Worm (Caenorhabditis elegans): Measurements from ENCODE around the gene T28A8.2.

The T28A8.2 gene

DNA sequence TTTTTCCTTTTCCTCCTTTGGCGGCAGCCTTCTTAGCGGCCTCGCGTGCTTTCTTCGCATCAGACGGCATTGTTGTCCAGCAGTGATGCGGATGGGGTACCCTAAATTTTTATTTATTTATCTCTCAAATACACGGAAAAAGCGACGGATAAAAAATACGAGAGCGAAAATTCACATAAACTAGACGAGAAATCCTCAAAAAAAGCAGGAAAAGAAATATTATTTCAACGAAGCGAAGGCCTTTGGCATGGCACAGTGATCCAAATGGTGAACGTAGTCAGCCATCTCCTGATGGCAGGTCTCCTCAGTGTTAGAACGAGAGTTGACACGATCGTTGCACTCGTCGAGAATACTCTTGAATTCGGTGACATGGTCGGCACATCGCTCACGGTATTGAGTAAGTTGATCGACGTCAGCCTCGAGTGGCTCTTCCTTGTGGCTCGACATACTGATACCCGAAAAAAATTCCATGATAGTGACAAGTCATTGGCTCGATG lies 33.3 kb downstream of the T28A8.2 start, which contains the start of the genes abcf-2 and T27E9.2:
TSS of gene abcf-2 (minus strand) at position 101 of the 497 bp plus-strand sequence.
TSS of gene T27E9.2 (minus strand) at position 447 of the 497 bp plus-strand sequence.
- TF ChIP-seq unc-62 (GFP tag; optimal IDR thresholded peaks at IDR 0.05), result no peak

DNA sequence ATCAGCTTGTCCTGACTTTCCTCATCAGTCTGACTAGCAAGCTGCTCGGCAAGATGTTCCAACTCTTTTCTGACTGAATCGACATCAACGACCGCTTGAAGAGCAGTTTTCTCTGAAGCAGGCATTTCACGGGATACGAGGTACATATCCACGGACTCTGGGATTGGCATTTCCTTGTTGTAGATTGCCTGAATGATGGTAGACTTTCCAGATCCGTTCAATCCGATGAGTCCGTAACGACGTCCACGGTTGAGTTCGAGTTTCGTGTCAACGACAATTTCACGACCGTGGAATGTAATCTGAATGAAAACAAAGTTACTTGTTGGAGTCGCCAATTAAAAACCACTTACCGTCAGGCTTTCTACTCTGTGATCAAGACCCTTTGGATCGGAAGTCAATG lies 33.9 kb downstream of the T28A8.2 start:
- TF ChIP-seq unc-62 (GFP tag; optimal IDR thresholded peaks at IDR 0.05), result no peak

DNA sequence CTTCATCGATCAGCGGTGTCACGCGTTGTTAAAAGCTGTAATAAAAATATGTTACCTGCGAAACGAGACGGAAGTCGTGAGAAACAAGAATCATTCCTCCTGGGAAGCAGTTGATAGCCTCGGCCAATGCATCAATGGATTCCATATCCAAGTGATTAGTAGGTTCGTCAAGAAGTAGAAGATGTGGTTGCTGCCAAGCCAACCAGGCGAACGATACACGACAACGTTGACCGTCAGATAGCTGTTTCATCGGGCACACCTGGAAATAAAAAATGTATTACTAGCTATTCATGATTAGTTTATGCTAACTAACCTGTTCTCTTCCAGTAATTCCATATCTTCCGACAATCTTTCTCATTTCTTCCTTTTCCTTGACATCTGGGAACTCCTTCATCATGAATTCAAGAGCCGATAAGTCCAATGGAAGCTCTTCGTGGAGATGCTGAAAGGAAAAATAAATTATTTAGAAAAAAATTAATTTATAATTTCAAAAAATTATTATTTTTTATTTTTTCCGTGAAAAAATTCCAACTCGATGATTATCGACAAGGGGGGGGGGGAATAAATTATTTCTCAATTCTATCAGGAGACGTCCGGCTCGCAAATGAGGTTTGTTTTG lies 36.4 kb downstream of the T28A8.2 start, which contains the start of gene tag-164:
TSS of gene tag-164 (plus strand) at position 569 of the 619 bp plus-strand sequence.
- no peak for TF ChIP-seq unc-62 (GFP tag; optimal IDR thresholded peaks at IDR 0.05)

DNA sequence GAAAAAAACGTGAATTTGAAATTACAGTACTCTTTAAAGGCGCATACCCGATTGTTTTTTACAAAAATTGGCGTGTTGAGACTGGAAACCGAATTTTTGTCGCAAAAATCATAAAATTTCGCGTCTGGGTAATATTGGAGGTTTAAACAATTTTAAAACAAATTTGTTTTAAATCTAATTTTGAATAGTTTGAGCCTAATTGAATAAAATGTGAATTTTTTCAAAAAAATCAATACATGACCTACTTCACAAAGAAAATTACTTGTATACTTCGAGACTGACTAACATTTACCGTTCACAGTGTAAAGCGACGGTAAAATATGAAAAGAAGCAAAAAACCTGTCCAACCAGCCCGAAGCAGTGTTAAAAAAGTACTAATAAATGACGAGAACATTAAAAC lies 38.2 kb downstream of the T28A8.2 start:
- TF ChIP-seq unc-62 (GFP tag; optimal IDR thresholded peaks at IDR 0.05), result no peak

DNA sequence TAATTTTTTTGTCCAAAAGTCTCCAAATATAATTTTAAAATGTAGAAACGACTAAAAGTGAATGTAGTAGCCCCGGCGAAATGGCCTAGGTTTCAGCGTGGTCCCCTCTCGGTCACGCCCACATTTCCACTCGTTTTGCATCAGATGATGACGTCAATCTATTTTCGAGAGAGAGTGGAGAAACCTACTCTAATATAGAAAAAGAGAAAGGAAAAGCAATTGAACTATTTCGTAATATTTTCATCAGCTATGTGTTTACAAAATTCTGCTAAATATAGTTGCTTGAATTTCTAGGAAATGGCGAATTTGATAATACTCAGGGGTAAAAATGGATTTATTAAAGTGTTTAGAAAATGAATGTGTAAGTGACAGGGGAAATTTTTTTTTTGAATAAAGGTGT lies 39.7 kb downstream of the T28A8.2 start:
- TF ChIP-seq unc-62 (GFP tag; optimal IDR thresholded peaks at IDR 0.05), result no peak

- no peak for TF ChIP-seq unc-62 (GFP tag; optimal IDR thresholded peaks at IDR 0.05)
Measured at ce11 chrIII:13455207-13455606, 40.3 kb downstream of the T28A8.2 start, which contains the start of gene cua-1. cua-1 (minus strand) TSS chrIII:13455307.

DNA sequence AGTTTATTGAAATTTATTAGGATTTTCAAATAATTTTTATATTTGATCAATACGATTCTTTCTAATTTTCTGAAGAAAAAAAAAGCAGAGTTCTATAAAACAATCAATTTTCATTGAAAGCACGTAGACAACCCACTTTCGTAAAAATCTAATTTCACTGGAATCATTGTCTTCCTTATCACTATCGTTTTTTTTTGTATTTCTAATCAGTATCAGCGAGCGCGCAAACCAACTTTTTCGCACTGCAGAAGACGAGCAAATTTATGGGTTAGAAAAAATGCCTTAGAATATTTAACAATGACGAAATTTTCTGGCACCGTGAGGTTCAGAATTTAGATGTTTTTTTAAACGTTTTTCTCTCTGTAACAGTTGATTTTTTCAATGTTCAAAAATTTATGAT lies 42.6 kb downstream of the T28A8.2 start:
- TF ChIP-seq unc-62 (GFP tag; optimal IDR thresholded peaks at IDR 0.05), result no peak
